Fruit fly (Drosophila melanogaster): Measurements from ENCODE around the gene ntc.
A peak's percentile ranks its signal among the peaks of the same experiment; 100 is the strongest.

The ntc gene

dm6 chr3L:3788790-3789421 is 17.4 kb downstream of the ntc start (continued):
- TF ChIP-seq Ets97D (GFP tag; optimal IDR thresholded peaks at IDR 0.05) (peak; percentile 81), CG11504 (tag; optimal IDR thresholded peaks at IDR 0.05) (peak; percentile 52), Dll (GFP tag; IDR thresholded peaks at IDR 0.05; ENCODE audit: partially characterized antibody) (0 out of 4 replicates have a peak, but pooled peaks have one; percentile 56), CG17612 (GFP tag; IDR thresholded peaks at IDR 0.05) (0 out of 2 replicates have a peak, but pooled peaks have one; percentile 11), CG7839 (tag; optimal IDR thresholded peaks at IDR 0.05) (peak; percentile 43), kah (GFP tag; optimal IDR thresholded peaks at IDR 0.05) (peak; percentile 0), Meics (GFP tag; optimal IDR thresholded peaks at IDR 0.05) (peak; percentile 14), NfI (GFP tag; optimal IDR thresholded peaks at IDR 0.05) (peak; percentile 52), CG13296 (GFP tag; optimal IDR thresholded peaks at IDR 0.05) (peak; percentile 45), CG8359 (GFP tag; optimal IDR thresholded peaks at IDR 0.05; ENCODE audit: borderline replicate concordance) (no peak), YL-1 (GFP tag; optimal IDR thresholded peaks at IDR 0.05) (peak; percentile 12), TFAM (GFP tag; optimal IDR thresholded peaks at IDR 0.05) (no peak), amos (GFP tag; IDR thresholded peaks at IDR 0.05; ENCODE audit: partially characterized antibody) (peak; percentile 75), CG8388 (GFP tag; optimal IDR thresholded peaks at IDR 0.05) (peak; percentile 42), gro (GFP tag; optimal IDR thresholded peaks at IDR 0.05) (no peak), CG42726 (GFP tag; IDR thresholded peaks at IDR 0.05; ENCODE audit: partially characterized antibody) (peak; percentile 81), Ptx1 (GFP tag; IDR thresholded peaks at IDR 0.05) (0 out of 2 replicates have a peak, but pooled peaks have one; percentile 6), odd (GFP tag; optimal IDR thresholded peaks at IDR 0.05) (peak; percentile 67), cad (GFP tag; optimal IDR thresholded peaks at IDR 0.05) (peak; percentile 99), bigmax (GFP tag; optimal IDR thresholded peaks at IDR 0.05) (no peak), stc (GFP tag; IDR thresholded peaks at IDR 0.05) (0 out of 2 replicates have a peak, but pooled peaks have one; percentile 33), dysf (GFP tag; IDR thresholded peaks at IDR 0.05) (0 out of 3 replicates have a peak, but pooled peaks have one; percentile 49), pnt (GFP tag; optimal IDR thresholded peaks at IDR 0.05) (no peak), ara (GFP tag; IDR thresholded peaks at IDR 0.05) (no peak), Bgb (GFP tag; IDR thresholded peaks at IDR 0.05; ENCODE audit: partially characterized antibody) (peak; percentile 84), sug (tag; optimal IDR thresholded peaks at IDR 0.05) (peak; percentile 13), jigr1 (GFP tag; IDR thresholded peaks at IDR 0.05) (no peak), CG17186 (GFP tag; optimal IDR thresholded peaks at IDR 0.05) (no peak), sens-2 (GFP tag; IDR thresholded peaks at IDR 0.05) (no peak), al (GFP tag; IDR thresholded peaks at IDR 0.05) (peak; percentile 19; the same call in 1 of the 2 replicates), CG2678 (tag; optimal IDR thresholded peaks at IDR 0.05) (peak; percentile 70), CG15269 (tag; optimal IDR thresholded peaks at IDR 0.05) (peak; percentile 12), Drgx (GFP tag; IDR thresholded peaks at IDR 0.05) (peak; percentile 17; the same call in 1 of the 2 replicates), tap (tag; optimal IDR thresholded peaks at IDR 0.05) (peak; percentile 27), sens (GFP tag) (peak; percentile 28), HLH4C (GFP tag; IDR thresholded peaks at IDR 0.05; ENCODE audit: partially characterized antibody) (peak; percentile 40; the same call in 1 of the 3 replicates), CG14860 (GFP tag; IDR thresholded peaks at IDR 0.05; ENCODE audit: partially characterized antibody) (peak; percentile 45; the same call in 1 of the 3 replicates), shn (GFP tag; optimal IDR thresholded peaks at IDR 0.05) (no peak), CG7357 (GFP tag; IDR thresholded peaks at IDR 0.05) (no peak), CG17568 (GFP tag; optimal IDR thresholded peaks at IDR 0.05) (peak; percentile 66), CG8924 (tag; optimal IDR thresholded peaks at IDR 0.05) (peak; percentile 66), CG2712 (tag; optimal IDR thresholded peaks at IDR 0.05) (peak; percentile 70), Scr (GFP tag; IDR thresholded peaks at IDR 0.05; ENCODE audit: partially characterized antibody) (peak; percentile 52; the same call in 1 of the 2 replicates), CG17385 (GFP tag; optimal IDR thresholded peaks at IDR 0.05) (peak; percentile 35), Blimp-1 (GFP tag; optimal IDR thresholded peaks at IDR 0.05) (peak; percentile 51), Med (GFP tag) (peak; percentile 87), ranshi (GFP tag; IDR thresholded peaks at IDR 0.05) (0 out of 2 replicates have a peak, but pooled peaks have one; percentile 20), CG17328 (GFP tag; IDR thresholded peaks at IDR 0.05) (no peak)
